Worm (Caenorhabditis elegans) whole organism, L1 larva: Measurements from ENCODE around the gene penr-1.

Experiments used
- C16A3.4 ChIP-seq: fragments of 150-350 bp; optimal IDR thresholded peaks from 2 replicates; lab custom pipeline; 2014; ENCODE audit warnings: missing biosample characterization, missing genetic modification characterization
- C34B4.2 ChIP-seq: sonication (generic microtip); optimal IDR thresholded peaks from 2 replicates; lab custom pipeline; 2017; ENCODE audit warnings: mild to moderate bottlenecking, missing genetic modification characterization, missing compliant biosample characterization
- Y116A8C.19 ChIP-seq: sonication (generic microtip); optimal IDR thresholded peaks from 2 replicates; lab custom pipeline; 2016; ENCODE audit warnings: missing compliant biosample characterization, missing genetic modification characterization, borderline replicate concordance
- ama-1 ChIP-seq: fragments of 150-350 bp; optimal IDR thresholded peaks from 2 replicates; lab custom pipeline; 2014
- ceh-63 ChIP-seq: fragments of 200-800 bp; sonication (Bioruptor generic); optimal IDR thresholded peaks from 2 replicates; lab custom pipeline; 2018; ENCODE audit warnings: mild to moderate bottlenecking, missing genetic modification characterization, missing compliant biosample characterization
- ceh-82 ChIP-seq, 3 experiments: fragments of 150-350 bp in 1 of 3; sonication (generic microtip) in 2 of 3; optimal IDR thresholded peaks; 2 replicates each; lab custom pipeline; 2014 to 2017; ENCODE audit warnings: missing biosample characterization in 3 of 3, missing genetic modification characterization in 3 of 3
- ceh-90 ChIP-seq: sonication (generic microtip); optimal IDR thresholded peaks from 2 replicates; lab custom pipeline; 2016; ENCODE audit warnings: missing genetic modification characterization, missing compliant biosample characterization
- ces-1 ChIP-seq: fragments of 150-350 bp; optimal IDR thresholded peaks from 2 replicates; lab custom pipeline; 2014; ENCODE audit warnings: missing biosample characterization, missing genetic modification reagents, missing genetic modification characterization
- dpl-1 ChIP-seq, 3 experiments: fragments of 150-350 bp in 2 of 3; sonication (generic microtip) in 1 of 3; optimal IDR thresholded peaks; 2 replicates each; lab custom pipeline; 2014 to 2017; ENCODE audit warnings: missing biosample characterization in 3 of 3, missing genetic modification characterization in 3 of 3, missing genetic modification reagents in 3 of 3
- dsc-1 ChIP-seq: sonication (generic microtip); optimal IDR thresholded peaks from 2 replicates; lab custom pipeline; 2016; ENCODE audit warnings: mild to moderate bottlenecking, missing genetic modification characterization, missing compliant biosample characterization
- efl-1 ChIP-seq, 4 experiments: fragments of 150-350 bp; optimal IDR thresholded peaks in 3 of 4; peaks in 1 of 4; 1 replicate in 1 of 4; 2 replicates in 3 of 4; lab custom pipeline; 2014; ENCODE audit warnings: missing biosample characterization in 2 of 4, missing genetic modification characterization in 2 of 4, missing genetic modification reagents in 2 of 4
- elt-3 ChIP-seq, 6 experiments: fragments of 150-350 bp in 1 of 6; sonication (generic microtip); optimal IDR thresholded peaks; 2 replicates each; lab custom pipeline; 2017 to 2018; ENCODE audit warnings: missing biosample characterization in 6 of 6, missing genetic modification characterization in 6 of 6, inconsistent platforms in 1 of 6
- ets-5 ChIP-seq: fragments of 200-800 bp; sonication (Bioruptor generic); IDR thresholded peaks from 2 replicates; pipeline ENCODE4 v1.3.6; 2022; ENCODE audit warnings: missing genetic modification characterization, missing compliant biosample characterization
- fkh-4 ChIP-seq: sonication (generic microtip); optimal IDR thresholded peaks from 2 replicates; lab custom pipeline; 2016; ENCODE audit warnings: missing compliant biosample characterization, missing genetic modification characterization, borderline replicate concordance
- fkh-8 ChIP-seq: sonication (generic microtip); optimal IDR thresholded peaks from 2 replicates; lab custom pipeline; 2016; ENCODE audit warnings: mild to moderate bottlenecking, missing genetic modification characterization, missing compliant biosample characterization
- irx-1 ChIP-seq: sonication (generic microtip); optimal IDR thresholded peaks from 2 replicates; lab custom pipeline; 2016; ENCODE audit warnings: missing genetic modification characterization, missing compliant biosample characterization
- jun-1 ChIP-seq: fragments of 150-350 bp; optimal IDR thresholded peaks from 2 replicates; lab custom pipeline; 2014; ENCODE audit warnings: missing biosample characterization, missing genetic modification reagents, missing genetic modification characterization
- lin-13 ChIP-seq: fragments of 150-350 bp; optimal IDR thresholded peaks from 2 replicates; lab custom pipeline; 2014; ENCODE audit warnings: missing biosample characterization, missing genetic modification reagents, missing genetic modification characterization
- lin-15B ChIP-seq: fragments of 150-350 bp; sonication (generic microtip); optimal IDR thresholded peaks from 3 replicates; lab custom pipeline; 2014; ENCODE audit warnings: missing biosample characterization, missing genetic modification characterization
- lin-35 ChIP-seq, 2 experiments: fragments of 150-350 bp; optimal IDR thresholded peaks; 2 replicates each; lab custom pipeline; 2014; ENCODE audit warnings: missing biosample characterization in 2 of 2, missing genetic modification characterization in 2 of 2, missing genetic modification reagents in 2 of 2
- lsy-2 ChIP-seq, 2 experiments: fragments of 150-350 bp; optimal IDR thresholded peaks; 2 replicates each; lab custom pipeline; 2014; ENCODE audit warnings: missing biosample characterization in 2 of 2, missing genetic modification characterization in 2 of 2
- mdl-1 ChIP-seq, 2 experiments: fragments of 150-350 bp; optimal IDR thresholded peaks; 2 replicates each; lab custom pipeline; 2014 to 2017; ENCODE audit warnings: missing biosample characterization in 2 of 2, missing genetic modification characterization in 2 of 2, inconsistent platforms in 1 of 2
- mef-2 ChIP-seq: fragments of 150-350 bp; optimal IDR thresholded peaks from 2 replicates; lab custom pipeline; 2014; ENCODE audit warnings: missing biosample characterization, missing genetic modification characterization
- nhr-19 ChIP-seq: fragments of 200-800 bp; sonication (Bioruptor generic); conservative IDR thresholded peaks from 2 replicates; pipeline ENCODE4 v1.3.6; 2022; ENCODE audit warnings: missing genetic modification characterization, missing compliant biosample characterization
- nhr-20 ChIP-seq: sonication (generic microtip); optimal IDR thresholded peaks from 2 replicates; lab custom pipeline; 2016; ENCODE audit warnings: mild to moderate bottlenecking, missing genetic modification characterization, missing compliant biosample characterization
- nhr-237 ChIP-seq: fragments of 150-350 bp; optimal IDR thresholded peaks from 2 replicates; lab custom pipeline; 2014; ENCODE audit warnings: missing biosample characterization, missing genetic modification characterization
- nhr-28 ChIP-seq: fragments of 150-350 bp; optimal IDR thresholded peaks from 2 replicates; lab custom pipeline; 2014; ENCODE audit warnings: missing biosample characterization, missing genetic modification characterization
- nhr-77 ChIP-seq: fragments of 150-350 bp; optimal IDR thresholded peaks from 2 replicates; lab custom pipeline; 2014; ENCODE audit warnings: missing biosample characterization, missing genetic modification characterization
- nhr-85 ChIP-seq: sonication (generic microtip); peaks from one replicate; lab custom pipeline; 2016; ENCODE audit warnings: missing genetic modification characterization, inconsistent platforms, missing compliant biosample characterization
- nhr-90 ChIP-seq: sonication (generic microtip); optimal IDR thresholded peaks from 2 replicates; lab custom pipeline; 2016; ENCODE audit warnings: mild to moderate bottlenecking, missing genetic modification characterization, missing compliant biosample characterization; ENCODE audit not compliant: poor library complexity
- pag-3 ChIP-seq: sonication (generic microtip); optimal IDR thresholded peaks from 2 replicates; lab custom pipeline; 2017; ENCODE audit warnings: missing genetic modification characterization, mild to moderate bottlenecking, missing compliant biosample characterization, antibody characterized with exemption, borderline replicate concordance; ENCODE audit not compliant: insufficient read depth
- pax-3 ChIP-seq: fragments of 200-800 bp; sonication (Bioruptor generic); optimal IDR thresholded peaks from 2 replicates; lab custom pipeline; 2018; ENCODE audit warnings: mild to moderate bottlenecking, missing genetic modification characterization, moderate library complexity, missing compliant biosample characterization
- skn-1 ChIP-seq: fragments of 150-350 bp; optimal IDR thresholded peaks from 2 replicates; lab custom pipeline; 2014; ENCODE audit warnings: missing biosample characterization, missing genetic modification characterization
- snpc-4 ChIP-seq: fragments of 150-350 bp; optimal IDR thresholded peaks from 2 replicates; lab custom pipeline; 2014; ENCODE audit warnings: missing biosample characterization, missing genetic modification characterization
- sptf-1 ChIP-seq: fragments of 150-350 bp; optimal IDR thresholded peaks from 2 replicates; lab custom pipeline; 2014; ENCODE audit warnings: missing biosample characterization, missing genetic modification characterization
- tbx-2 ChIP-seq: sonication (generic microtip); optimal IDR thresholded peaks from 2 replicates; lab custom pipeline; 2016; ENCODE audit warnings: missing genetic modification characterization, missing compliant biosample characterization
- tlp-1 ChIP-seq: fragments of 150-350 bp; optimal IDR thresholded peaks from 2 replicates; lab custom pipeline; 2014; ENCODE audit warnings: missing biosample characterization, missing genetic modification characterization
- unc-130 ChIP-seq: fragments of 150-350 bp; optimal IDR thresholded peaks from 2 replicates; lab custom pipeline; 2017; ENCODE audit warnings: missing biosample characterization, missing genetic modification characterization, inconsistent platforms
- unc-62 ChIP-seq: fragments of 150-350 bp; optimal IDR thresholded peaks from 2 replicates; lab custom pipeline; 2014; ENCODE audit warnings: missing biosample characterization, missing genetic modification reagents, missing genetic modification characterization
- unc-86 ChIP-seq: sonication (generic microtip); optimal IDR thresholded peaks from 2 replicates; lab custom pipeline; 2016; ENCODE audit warnings: missing genetic modification characterization, missing compliant biosample characterization
- zag-1 ChIP-seq: fragments of 150-350 bp; optimal IDR thresholded peaks from 2 replicates; lab custom pipeline; 2014; ENCODE audit warnings: missing biosample characterization, missing genetic modification characterization
- zip-4 ChIP-seq: fragments of 200-800 bp; sonication (Bioruptor generic); optimal IDR thresholded peaks from 2 replicates; lab custom pipeline; 2018; ENCODE audit warnings: mild to moderate bottlenecking, missing genetic modification characterization, moderate library complexity, missing compliant biosample characterization
- ztf-4 ChIP-seq: fragments of 150-350 bp; optimal IDR thresholded peaks from 2 replicates; lab custom pipeline; 2014; ENCODE audit warnings: missing biosample characterization, missing genetic modification characterization

penr-1 gene

DNA sequence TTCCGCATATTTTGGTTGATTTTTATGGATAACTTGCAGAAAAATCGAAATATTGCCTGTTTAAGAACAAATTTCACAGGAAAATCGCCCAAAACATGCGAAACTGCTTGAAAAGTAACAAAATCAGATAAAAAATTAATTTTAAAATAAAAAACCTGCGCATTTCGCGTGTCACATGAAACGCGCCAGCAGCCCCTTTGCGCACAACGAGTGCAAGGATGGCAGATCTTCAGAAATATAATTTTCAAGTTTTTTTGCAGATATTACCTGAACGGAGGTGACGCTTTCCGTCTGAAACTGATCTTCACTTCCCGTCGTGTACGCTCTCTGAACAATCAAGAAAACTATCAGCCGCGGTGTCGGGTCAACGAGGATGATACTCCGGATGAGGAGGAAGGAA, 5.7 kb downstream of the penr-1 start (continued):
- TF ChIP-seq ces-1 (no peak), C34B4.2 (no peak), unc-62 (GFP tag; lab: Kevin White, UChicago) (no peak), lin-35 (GFP tag; optimal IDR thresholded peaks at IDR 0.05; lab: Kevin White, UChicago) (peak; percentile 67 to 80), lsy-2 (tag; optimal IDR thresholded peaks at IDR 0.05; lab: Kevin White, UChicago) (peak; percentile 36 to 68), zip-4 (GFP tag; lab: Kevin White, UChicago) (peak; percentile 11), dpl-1 (GFP tag; optimal IDR thresholded peaks at IDR 0.05; lab: Kevin White, UChicago) (peak; percentile 71 to 81 (median 81)), ama-1 (lab: Kevin White, UChicago) (no peak), Y116A8C.19 (no peak), skn-1 (peak; percentile 35), fkh-4 (tag; lab: Kevin White, UChicago) (no peak), nhr-28 (no peak), nhr-19 (GFP tag; lab: Robert Waterston, UW) (peak; percentile 62), nhr-237 (no peak), mdl-1 (tag; optimal IDR thresholded peaks at IDR 0.05; lab: Kevin White, UChicago) (peak in 1 of 2 experiments; percentile 32), lin-15B (tag; lab: Kevin White, UChicago) (peak; percentile 20), mef-2 (no peak), fkh-8 (tag; lab: Kevin White, UChicago) (peak; percentile 26), elt-3 (tag; optimal IDR thresholded peaks at IDR 0.05; lab: Kevin White, UChicago) (no peak), snpc-4 (tag; lab: Kevin White, UChicago) (peak; percentile 55), unc-130 (tag; lab: Kevin White, UChicago) (no peak), dsc-1 (tag; lab: Kevin White, UChicago) (no peak), pax-3 (tag; lab: Kevin White, UChicago) (no peak), zag-1 (tag; lab: Kevin White, UChicago) (no peak), nhr-90 (tag; lab: Kevin White, UChicago) (peak; percentile 5), C16A3.4 (tag; lab: Kevin White, UChicago) (peak; percentile 22), ceh-63 (GFP tag; lab: Kevin White, UChicago) (no peak), ztf-4 (no peak), ceh-90 (no peak), ceh-82 (tag; optimal IDR thresholded peaks at IDR 0.05; lab: Kevin White, UChicago) (peak; percentile 38 to 61 (median 42)), sptf-1 (tag; lab: Kevin White, UChicago) (no peak), lin-13 (GFP tag; lab: Kevin White, UChicago) (peak; percentile 25), unc-86 (tag; lab: Kevin White, UChicago) (peak; percentile 35), irx-1 (tag; lab: Kevin White, UChicago) (no peak), tlp-1 (no peak), tbx-2 (tag; lab: Kevin White, UChicago) (peak; percentile 42), ets-5 (no peak), pag-3 (tag; lab: Kevin White, UChicago) (no peak), jun-1 (peak; percentile 21), nhr-20 (peak; percentile 61), nhr-77 (tag; lab: Kevin White, UChicago) (no peak)

DNA sequence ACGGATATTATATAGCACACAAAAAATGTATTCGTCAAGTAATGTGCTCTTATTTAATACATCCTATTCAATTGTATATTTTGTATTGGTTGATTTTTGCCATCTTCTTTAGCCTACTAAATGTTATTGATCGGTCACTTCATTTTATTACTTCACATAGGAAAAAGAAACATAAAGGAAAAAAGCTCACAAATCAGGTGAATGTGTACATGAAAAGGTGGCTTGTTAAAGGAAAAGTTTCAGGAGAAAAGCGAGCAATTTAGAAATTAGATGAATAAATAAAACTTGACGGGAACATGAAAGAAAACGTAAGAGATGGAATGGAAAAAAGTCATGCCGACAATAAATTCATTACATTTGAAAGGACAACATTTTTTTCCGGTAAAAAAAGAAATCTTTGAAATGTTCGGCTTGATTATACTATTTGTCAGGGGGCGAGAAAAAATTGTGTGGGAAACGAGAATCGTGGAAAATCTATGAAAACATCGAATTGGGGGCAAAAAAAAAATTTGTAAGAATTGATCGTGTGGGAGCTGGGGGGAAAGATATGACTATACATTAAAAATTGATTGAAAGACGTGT, 6.2 kb downstream of the penr-1 start:
- TF ChIP-seq nhr-85 (tag; lab: Kevin White, UChicago) (peak; percentile 69), pax-3 (tag; lab: Kevin White, UChicago) (no peak), unc-86 (tag; lab: Kevin White, UChicago) (no peak), efl-1 (optimal IDR thresholded peaks at IDR 0.05; lab: Kevin White, UChicago) (no peak), efl-1 (GFP tag; optimal IDR thresholded peaks at IDR 0.05 in 1 of 2; lab: Kevin White, UChicago) (peak in 1 of 2 experiments; percentile 39), nhr-90 (tag; lab: Kevin White, UChicago) (peak; percentile 14)
- TF ChIP-seq, all 84 proteins: peak for 3
